Fruit fly (Drosophila melanogaster): Measurements from ENCODE around the gene CG33500.
A peak's percentile ranks its signal among the peaks of the same experiment; 100 is the strongest.

CG33500 gene

dm6 chr3L:11491874-11492268 is 16.6 kb upstream of the CG33500 start (continued):
- TF ChIP-seq Sox102F (GFP tag; optimal IDR thresholded peaks at IDR 0.05), result no peak
- no peak for TF ChIP-seq Nf-YB (GFP tag; optimal IDR thresholded peaks at IDR 0.05)
- TF ChIP-seq onecut (GFP tag; IDR thresholded peaks at IDR 0.05), result no peak
- no peak for TF ChIP-seq CG11398 (GFP tag; optimal IDR thresholded peaks at IDR 0.05)
- TF ChIP-seq ci (GFP tag; IDR thresholded peaks at IDR 0.05), result 0 out of 3 replicates have a peak, but pooled peaks have one; percentile 11
- TF ChIP-seq eyg (GFP tag; optimal IDR thresholded peaks at IDR 0.05), result no peak
- no peak for TF ChIP-seq Poxn (GFP tag; IDR thresholded peaks at IDR 0.05)
- TF ChIP-seq Asciz (GFP tag; optimal IDR thresholded peaks at IDR 0.05), result peak; percentile 51
- no peak for TF ChIP-seq CG1602 (GFP tag; optimal IDR thresholded peaks at IDR 0.05)
- TF ChIP-seq CG10366 (GFP tag; IDR thresholded peaks at IDR 0.05), result no peak
- TF ChIP-seq dan (GFP tag; IDR thresholded peaks at IDR 0.05), result no peak
- no peak for TF ChIP-seq CG15514 (GFP tag; optimal IDR thresholded peaks at IDR 0.05)
- no peak for TF ChIP-seq CG13424 (tag; optimal IDR thresholded peaks at IDR 0.05)
- TF ChIP-seq CG9609 (GFP tag; optimal IDR thresholded peaks at IDR 0.05), result no peak
- peak; percentile 48 for TF ChIP-seq Xrp1 (GFP tag; IDR thresholded peaks at IDR 0.05)
- TF ChIP-seq dmrt11E (tag; optimal IDR thresholded peaks at IDR 0.05), result peak; percentile 56
- no peak for TF ChIP-seq p53 (GFP tag; optimal IDR thresholded peaks at IDR 0.05)
- TF ChIP-seq twi (tag; optimal IDR thresholded peaks at IDR 0.05), result no peak
- no peak for TF ChIP-seq Aef1 (GFP tag; IDR thresholded peaks at IDR 0.05)
- no peak for TF ChIP-seq nom (GFP tag; optimal IDR thresholded peaks at IDR 0.05)
- no peak for TF ChIP-seq CG18476 (GFP tag; optimal IDR thresholded peaks at IDR 0.05)
- TF ChIP-seq gem (tag; optimal IDR thresholded peaks at IDR 0.05), result peak; percentile 7
- TF ChIP-seq CG1024 (GFP tag; IDR thresholded peaks at IDR 0.05), result no peak
- TF ChIP-seq Med (GFP tag), result peak; percentile 75
- peak; percentile 13 for TF ChIP-seq fd96Cb (tag; optimal IDR thresholded peaks at IDR 0.05)
- peak; percentile 42 for TF ChIP-seq CG1233 (GFP tag; optimal IDR thresholded peaks at IDR 0.05)
- TF ChIP-seq CG11093 (GFP tag; IDR thresholded peaks at IDR 0.05), result no peak
- no peak for TF ChIP-seq gsb-n (tag; optimal IDR thresholded peaks at IDR 0.05)
- TF ChIP-seq CG2129 (GFP tag; IDR thresholded peaks at IDR 0.05; ENCODE audit: partially characterized antibody), result no peak
- no peak for TF ChIP-seq ems (GFP tag; optimal IDR thresholded peaks at IDR 0.05)
- TF ChIP-seq CG32767 (GFP tag; IDR thresholded peaks at IDR 0.05), result no peak
- TF ChIP-seq CG13296 (GFP tag; optimal IDR thresholded peaks at IDR 0.05), result no peak
- TF ChIP-seq slou (GFP tag; optimal IDR thresholded peaks at IDR 0.05), result no peak
- peak; percentile 4 for TF ChIP-seq CG10431 (GFP tag; optimal IDR thresholded peaks at IDR 0.05)
- peak; percentile 30 for TF ChIP-seq CG3407 (GFP tag; optimal IDR thresholded peaks at IDR 0.05)
- no peak for TF ChIP-seq CG31224 (GFP tag; IDR thresholded peaks at IDR 0.05)
- 0 out of 3 replicates have a peak, but pooled peaks have one; percentile 3 for TF ChIP-seq z (GFP tag; IDR thresholded peaks at IDR 0.05)
- TF ChIP-seq CG18764 (GFP tag; optimal IDR thresholded peaks at IDR 0.05), result no peak
- TF ChIP-seq HHEX (GFP tag; optimal IDR thresholded peaks at IDR 0.05), result peak; percentile 17
- TF ChIP-seq bsh (GFP tag; optimal IDR thresholded peaks at IDR 0.05), result peak in 1 of 2 experiments; percentile 58
- no peak for TF ChIP-seq cad (GFP tag; optimal IDR thresholded peaks at IDR 0.05)
- no peak for TF ChIP-seq Optix (GFP tag; IDR thresholded peaks at IDR 0.05)
- TF ChIP-seq ac (GFP tag; optimal IDR thresholded peaks at IDR 0.05), result peak; percentile 12
- no peak for TF ChIP-seq Oaz (GFP tag; IDR thresholded peaks at IDR 0.05)
- no peak for TF ChIP-seq CG17361 (GFP tag; IDR thresholded peaks at IDR 0.05)
- no peak for TF ChIP-seq Atf6 (GFP tag; IDR thresholded peaks at IDR 0.05)
- TF ChIP-seq zf30C (GFP tag; optimal IDR thresholded peaks at IDR 0.05), result no peak
- TF ChIP-seq MTF-1 (GFP tag; optimal IDR thresholded peaks at IDR 0.05; ENCODE audit: borderline replicate concordance), result peak; percentile 3
- TF ChIP-seq Drgx (GFP tag; IDR thresholded peaks at IDR 0.05), result no peak
- no peak for TF ChIP-seq CG17912 (GFP tag; optimal IDR thresholded peaks at IDR 0.05)

Measured in whole organism, embryonic.